Worm (Caenorhabditis elegans) whole organism, L3 larva: ENCODE results near the gene F40C5.1.

ENCODE experiments used
- R02D3.7 ChIP-seq: fragments of 150-350 bp; optimal IDR thresholded peaks from 2 replicates; lab custom pipeline; 2014; ENCODE audit warnings: missing biosample characterization, missing genetic modification characterization
- ceh-9 ChIP-seq: sonication (generic microtip); optimal IDR thresholded peaks from 2 replicates; lab custom pipeline; 2018; ENCODE audit warnings: missing biosample characterization, missing genetic modification characterization
- eor-1 ChIP-seq, 2 experiments: fragments of 150-350 bp; optimal IDR thresholded peaks; 2 replicates each; lab custom pipeline; 2014 to 2018; ENCODE audit warnings: missing biosample characterization in 2 of 2, missing genetic modification characterization in 2 of 2
- nhr-11 ChIP-seq: fragments of 150-350 bp; optimal IDR thresholded peaks from 2 replicates; lab custom pipeline; 2014; ENCODE audit warnings: missing biosample characterization, missing genetic modification characterization
- nhr-67 ChIP-seq: fragments of 150-350 bp; optimal IDR thresholded peaks from 2 replicates; lab custom pipeline; 2014; ENCODE audit warnings: missing biosample characterization, missing genetic modification characterization
- pha-4 ChIP-seq: fragments of 150-350 bp; optimal IDR thresholded peaks from 2 replicates; lab custom pipeline; 2014; ENCODE audit warnings: missing biosample characterization, missing genetic modification reagents, missing genetic modification characterization
- pqm-1 ChIP-seq: fragments of 150-350 bp; optimal IDR thresholded peaks from 2 replicates; lab custom pipeline; 2017; ENCODE audit warnings: missing biosample characterization, missing genetic modification characterization, inconsistent platforms
- ztf-11 ChIP-seq: fragments of 150-350 bp; optimal IDR thresholded peaks from 2 replicates; lab custom pipeline; 2014; ENCODE audit warnings: missing biosample characterization, missing genetic modification characterization

DNA sequence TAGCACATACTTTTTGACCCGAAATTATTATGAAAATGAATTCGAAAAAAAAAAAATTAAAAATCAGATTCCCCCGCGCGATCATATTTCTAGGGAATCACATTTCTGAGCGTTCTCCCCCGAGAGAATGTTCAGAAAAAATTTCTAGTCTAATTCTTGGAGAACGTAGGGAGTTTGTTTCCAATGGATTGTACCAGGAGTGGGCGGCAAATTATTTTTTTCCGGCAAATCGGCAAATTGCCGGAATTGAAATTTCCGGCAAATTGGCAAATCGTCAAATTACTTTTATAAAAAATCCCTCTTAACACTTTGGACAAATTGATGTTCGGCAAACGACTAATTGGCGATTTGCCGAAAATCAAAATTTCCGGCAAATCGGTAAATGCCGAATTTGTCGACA lies 39.1 kb downstream of the F40C5.1 start, which contains the start of gene T22F3.10:
- TF ChIP-seq pqm-1 (tag; lab: Kevin White, UChicago) (no peak), eor-1 (tag; optimal IDR thresholded peaks at IDR 0.05; lab: Kevin White, UChicago) (no peak), ceh-9 (tag; lab: Kevin White, UChicago) (no peak), nhr-67 (tag; lab: Kevin White, UChicago) (no peak), R02D3.7 (no peak), pha-4 (no peak), ztf-11 (no peak), nhr-11 (tag; lab: Kevin White, UChicago) (no peak)
